Worm (Caenorhabditis elegans): ENCODE results near the gene tag-89.

DNA sequence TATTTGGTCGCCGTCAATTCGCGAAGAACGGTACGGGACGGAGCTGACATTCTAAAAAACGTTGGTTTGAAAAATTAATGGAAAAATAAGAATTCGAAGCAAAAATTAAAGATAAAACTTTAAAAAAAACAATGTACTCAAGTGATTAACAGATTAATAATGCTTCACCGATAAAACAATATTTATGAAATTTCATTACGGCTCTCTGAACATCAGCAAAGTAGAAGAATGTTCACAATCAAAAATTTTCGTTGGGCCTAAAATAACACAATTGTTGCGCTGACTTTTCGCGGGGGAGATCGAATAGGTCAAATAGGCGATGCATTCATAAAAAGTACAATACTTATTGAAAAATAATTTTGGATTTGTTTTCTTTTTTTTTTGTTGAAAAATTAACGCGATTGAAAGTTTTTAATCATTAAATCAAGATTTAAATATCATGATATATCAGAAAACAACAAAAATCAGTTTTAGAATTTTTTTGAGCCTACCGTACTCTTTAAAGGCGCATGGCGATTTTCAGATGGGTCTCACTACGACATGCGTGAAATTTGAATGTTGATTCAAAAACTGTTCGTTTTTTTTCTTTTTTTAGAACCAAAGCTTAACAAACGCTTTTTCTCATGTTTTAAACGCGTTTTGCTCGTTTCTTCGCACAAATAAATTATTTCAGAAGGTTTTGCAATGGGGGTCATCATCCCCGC, 9.1 kb downstream of the tag-89 start, which contains the start of the genes memi-3 and cyp-31A2:
- TF ChIP-seq pqm-1 (tag; optimal IDR thresholded peaks at IDR 0.05) (no peak), nhr-23 (tag; optimal IDR thresholded peaks at IDR 0.05) (no peak), ceh-16 (tag; optimal IDR thresholded peaks at IDR 0.05) (no peak), egl-27 (tag; optimal IDR thresholded peaks at IDR 0.05) (no peak), fkh-2 (tag; optimal IDR thresholded peaks at IDR 0.05) (no peak)

All from whole organism, L3 larva.